Worm (Caenorhabditis elegans): ENCODE measurements around the gene nhr-27.

DNA sequence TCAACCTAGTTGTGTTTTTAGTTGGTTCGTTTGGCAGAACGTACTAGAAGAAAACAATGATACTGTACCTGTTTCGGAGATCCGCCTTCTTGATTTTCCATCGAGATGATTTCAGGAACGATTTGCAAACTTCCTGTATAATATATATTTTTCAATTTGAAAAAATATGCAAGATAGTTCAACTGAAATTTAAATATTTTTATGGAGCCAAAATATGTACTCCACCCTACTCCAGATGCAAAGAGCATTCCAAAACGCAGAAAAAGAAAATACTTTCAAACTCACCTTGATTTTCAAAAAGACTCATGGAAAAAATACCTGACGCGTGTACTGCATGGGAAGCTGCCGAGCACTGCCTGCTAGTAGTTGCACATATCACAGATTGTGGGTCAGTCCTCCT is 5.4 kb upstream of the nhr-27 start, which contains the start of gene gei-3:
- TF ChIP-seq nhr-11 (tag; optimal IDR thresholded peaks at IDR 0.05) (no peak), nhr-10 (tag; optimal IDR thresholded peaks at IDR 0.05) (no peak), skn-1 (tag; optimal IDR thresholded peaks at IDR 0.05) (no peak), unc-55 (GFP tag; optimal IDR thresholded peaks at IDR 0.05) (no peak), ZK546.5 (tag; optimal IDR thresholded peaks at IDR 0.05) (no peak), unc-39 (tag; optimal IDR thresholded peaks at IDR 0.05) (no peak), nhr-12 (tag; optimal IDR thresholded peaks at IDR 0.05) (no peak)

All from whole organism, L2 larva.